Worm (Caenorhabditis elegans): ENCODE measurements around the gene thn-5.

DNA sequence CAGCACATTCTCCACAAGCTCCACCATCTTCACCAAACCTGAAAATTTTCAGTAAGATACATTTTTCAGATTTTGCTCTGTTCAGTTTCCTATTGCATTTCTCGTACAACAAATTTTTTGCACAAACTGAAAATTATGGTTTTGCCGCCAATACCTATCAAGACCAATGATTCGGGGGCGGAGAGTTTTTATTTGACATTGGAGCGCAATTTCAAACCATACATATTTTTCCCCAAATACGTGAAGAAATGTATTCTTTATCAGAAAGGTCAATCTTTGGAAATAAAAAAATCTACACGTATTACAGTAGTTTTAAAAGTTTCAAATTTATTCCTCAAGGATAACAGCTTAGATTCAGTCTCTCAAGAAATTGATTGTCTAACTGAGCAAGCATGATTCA, 35.8 kb downstream of the thn-5 start, which contains the start of gene F36H12.5:
- no peak for TF ChIP-seq ref-1 (GFP tag; conservative IDR thresholded peaks at IDR 0.05)
- TF ChIP-seq ztf-23 (GFP tag; IDR thresholded peaks at IDR 0.05) = no peak
- TF ChIP-seq T22C8.4 (GFP tag; IDR thresholded peaks at IDR 0.05) = no peak
- TF ChIP-seq tab-1 (GFP tag; IDR thresholded peaks at IDR 0.05) = no peak
- TF ChIP-seq flt-1 (GFP tag; IDR thresholded peaks at IDR 0.05) = no peak
- TF ChIP-seq klf-2 (GFP tag; conservative IDR thresholded peaks at IDR 0.05) = no peak
